Fruit fly (Drosophila melanogaster): ENCODE measurements around the gene P5cr.

P5cr gene

DNA sequence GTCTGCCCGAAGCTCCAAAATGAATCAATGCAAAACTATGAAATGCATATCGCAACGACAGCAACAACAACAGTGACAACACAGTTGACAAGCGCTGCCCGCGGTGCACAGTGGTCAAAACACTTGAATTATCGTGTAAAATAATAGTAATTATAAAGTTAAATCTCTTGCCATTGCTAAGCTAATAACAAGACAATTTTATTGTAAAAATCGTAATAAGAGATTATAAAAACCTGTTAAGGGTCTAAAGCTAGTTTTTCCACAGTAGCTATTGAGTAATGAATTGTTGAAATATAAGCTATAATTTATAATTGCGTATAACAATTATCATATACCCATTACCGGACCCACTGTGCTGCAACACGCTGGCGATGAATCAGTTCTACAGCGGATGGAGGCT is 44.3 kb downstream of the P5cr start (continued):
- TF ChIP-seq Nf-YB (GFP tag; optimal IDR thresholded peaks at IDR 0.05) (peak; percentile 25), CG16815 (GFP tag; optimal IDR thresholded peaks at IDR 0.05) (peak; percentile 7), ac (GFP tag; optimal IDR thresholded peaks at IDR 0.05) (no peak), ken (GFP tag; IDR thresholded peaks at IDR 0.05) (peak; percentile 40; the same call in 1 of the 3 replicates), D19B (GFP tag; optimal IDR thresholded peaks at IDR 0.05) (no peak), CG18619 (GFP tag; optimal IDR thresholded peaks at IDR 0.05) (peak; percentile 17), CG3407 (GFP tag; optimal IDR thresholded peaks at IDR 0.05) (peak; percentile 42), CG14710 (tag; optimal IDR thresholded peaks at IDR 0.05) (peak; percentile 62), Gug (GFP tag; IDR thresholded peaks at IDR 0.05) (no peak; the same call in 3 of the 4 replicates), CG1233 (GFP tag; optimal IDR thresholded peaks at IDR 0.05) (peak; percentile 16), da (GFP tag; optimal IDR thresholded peaks at IDR 0.05) (no peak), Gsc (GFP tag; IDR thresholded peaks at IDR 0.05) (0 out of 2 replicates have a peak, but pooled peaks have one; percentile 7), CG6254 (GFP tag; optimal IDR thresholded peaks at IDR 0.05) (peak; percentile 70), CG11504 (tag; optimal IDR thresholded peaks at IDR 0.05) (peak; percentile 76), CG2202 (tag; optimal IDR thresholded peaks at IDR 0.05) (peak; percentile 22), CG15601 (tag; optimal IDR thresholded peaks at IDR 0.05) (peak; percentile 38), Hr51 (GFP tag; optimal IDR thresholded peaks at IDR 0.05) (peak in 1 of 2 experiments; percentile 73), fd96Cb (tag; optimal IDR thresholded peaks at IDR 0.05) (peak; percentile 71), oc (tag; optimal IDR thresholded peaks at IDR 0.05) (peak; percentile 19), dysf (GFP tag; IDR thresholded peaks at IDR 0.05) (peak; percentile 51; the same call in 1 of the 3 replicates), Hmr (GFP tag; optimal IDR thresholded peaks at IDR 0.05) (no peak), CG2875 (GFP tag; optimal IDR thresholded peaks at IDR 0.05) (peak; percentile 51), Fer1 (GFP tag; optimal IDR thresholded peaks at IDR 0.05) (no peak)

DNA sequence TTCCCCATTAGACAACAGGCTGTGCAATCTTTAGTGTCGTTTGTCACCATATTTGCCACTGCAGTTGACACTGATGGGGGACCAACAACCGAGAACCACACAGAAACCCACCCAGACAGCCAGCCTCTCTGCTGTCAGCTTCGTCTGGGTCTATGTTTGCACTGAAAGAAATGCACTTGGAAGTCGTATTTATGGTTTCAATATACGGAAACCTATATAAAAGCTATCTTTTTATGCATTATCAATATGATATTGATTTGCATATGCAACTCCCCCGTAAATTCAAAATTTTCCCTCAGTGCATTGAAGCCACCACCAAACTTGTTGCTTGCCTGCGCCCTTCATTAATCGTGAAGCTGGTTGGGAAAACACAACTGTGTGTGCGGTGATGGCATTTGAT is 45.5 kb downstream of the P5cr start:
- TF ChIP-seq CG14441 (GFP tag; IDR thresholded peaks at IDR 0.05) (0 out of 2 replicates have a peak, but pooled peaks have one; percentile 25), H2.0 (GFP tag; IDR thresholded peaks at IDR 0.05) (0 out of 2 replicates have a peak, but pooled peaks have one; percentile 22), prd (optimal IDR thresholded peaks at IDR 0.05) (no peak), prd (GFP tag; IDR thresholded peaks at IDR 0.05) (peak; percentile 49; the same call in 1 of the 3 replicates), CG14014 (GFP tag; IDR thresholded peaks at IDR 0.05) (0 out of 2 replicates have a peak, but pooled peaks have one; percentile 29), nmo (GFP tag; optimal IDR thresholded peaks at IDR 0.05) (peak; percentile 15), CG10979 (tag; optimal IDR thresholded peaks at IDR 0.05) (peak; percentile 17), Dp (GFP tag; optimal IDR thresholded peaks at IDR 0.05) (no peak), CG6791 (GFP tag; IDR thresholded peaks at IDR 0.05; ENCODE audit: partially characterized antibody) (no peak), Poxn (GFP tag; IDR thresholded peaks at IDR 0.05) (no peak), gcm (GFP tag; optimal IDR thresholded peaks at IDR 0.05) (peak; percentile 26), CG17328 (GFP tag; IDR thresholded peaks at IDR 0.05) (peak; percentile 64), ssp (GFP tag; IDR thresholded peaks at IDR 0.05) (0 out of 2 replicates have a peak, but pooled peaks have one; percentile 23), ttk (GFP tag; IDR thresholded peaks at IDR 0.05) (peak; percentile 37; the same call in 1 of the 2 replicates), ci (GFP tag; IDR thresholded peaks at IDR 0.05) (0 out of 3 replicates have a peak, but pooled peaks have one; percentile 12), CG18262 (tag; optimal IDR thresholded peaks at IDR 0.05) (peak; percentile 35), CG4360 (GFP tag; IDR thresholded peaks at IDR 0.05) (peak; percentile 50), CG14710 (tag; optimal IDR thresholded peaks at IDR 0.05) (peak; percentile 10), bsh (GFP tag; optimal IDR thresholded peaks at IDR 0.05) (peak; percentile 45 to 53), HLH54F (GFP tag; optimal IDR thresholded peaks at IDR 0.05) (no peak), mld (GFP tag; IDR thresholded peaks at IDR 0.05; ENCODE audit: partially characterized antibody) (no peak), CG17802 (tag; optimal IDR thresholded peaks at IDR 0.05) (no peak), ap (GFP tag; IDR thresholded peaks at IDR 0.05) (0 out of 2 replicates have a peak, but pooled peaks have one; percentile 9), Trl (optimal IDR thresholded peaks at IDR 0.05) (no peak), Trl (GFP tag; optimal IDR thresholded peaks at IDR 0.05) (no peak), NC2β (GFP tag; optimal IDR thresholded peaks at IDR 0.05) (no peak), danr (GFP tag; IDR thresholded peaks at IDR 0.05) (no peak), sc (optimal IDR thresholded peaks at IDR 0.05) (no peak), sc (GFP tag; optimal IDR thresholded peaks at IDR 0.05) (no peak)
